Worm (Caenorhabditis elegans) whole organism, L4/young adult: Measurements from ENCODE around the gene F58B4.3.

Experiments
- W03F9.2 ChIP-seq: fragments of 150-350 bp; optimal IDR thresholded peaks from 2 replicates; lab custom pipeline; 2014; ENCODE audit warnings: missing biosample characterization, missing genetic modification characterization
- dao-5 ChIP-seq: sonication (generic microtip); optimal IDR thresholded peaks from 2 replicates; lab custom pipeline; 2016; ENCODE audit warnings: missing genotype, missing genetic modification characterization, moderate library complexity, missing compliant biosample characterization
- him-1 ChIP-seq: sonication (generic microtip); optimal IDR thresholded peaks from 2 replicates; lab custom pipeline; 2016; ENCODE audit warnings: missing genotype, missing genetic modification reagents, missing genetic modification characterization, missing compliant biosample characterization

DNA sequence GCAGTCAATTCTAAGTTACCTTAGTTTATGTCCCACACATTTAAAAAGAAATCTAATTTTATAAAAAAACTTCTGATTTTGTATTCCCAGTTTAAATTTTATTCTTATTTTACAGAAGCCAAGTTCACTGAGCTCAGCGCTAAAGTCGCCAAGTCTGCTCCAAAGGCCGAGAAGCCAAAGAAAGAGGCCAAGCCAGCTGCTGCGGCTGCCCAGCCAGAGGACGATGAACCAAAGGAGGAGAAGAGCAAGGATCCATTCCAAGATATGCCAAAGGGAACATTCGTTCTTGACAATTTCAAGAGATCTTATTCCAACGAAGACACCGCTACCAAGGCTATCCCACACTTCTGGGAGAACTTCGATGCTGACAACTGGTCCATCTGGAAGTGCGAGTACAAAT lies 37.3 kb downstream of the F58B4.3 start:
- TF ChIP-seq dao-5 = no peak
- no peak for TF ChIP-seq him-1 (tag; lab: Kevin White, UChicago)
- no peak for TF ChIP-seq W03F9.2 (tag; lab: Kevin White, UChicago)
